Fruit fly (Drosophila melanogaster): ENCODE measurements around the gene CG17959.

- TF ChIP-seq Sp1 (GFP tag; optimal IDR thresholded peaks at IDR 0.05) = no peak
- no peak for TF ChIP-seq CG32264 (GFP tag; optimal IDR thresholded peaks at IDR 0.05)
- no peak for TF ChIP-seq dsf (GFP tag; optimal IDR thresholded peaks at IDR 0.05; ENCODE audit: borderline replicate concordance)
- no peak for TF ChIP-seq Hr83 (GFP tag; optimal IDR thresholded peaks at IDR 0.05; ENCODE audit: poor library complexity, severe bottlenecking)
- no peak for TF ChIP-seq Hr78 (GFP tag; optimal IDR thresholded peaks at IDR 0.05)
- no peak for TF ChIP-seq Abd-B (GFP tag; optimal IDR thresholded peaks at IDR 0.05)
- TF ChIP-seq Myc (optimal IDR thresholded peaks at IDR 0.05) = no peak
- TF ChIP-seq N (GFP tag; optimal IDR thresholded peaks at IDR 0.05) = no peak
- TF ChIP-seq tai (GFP tag; optimal IDR thresholded peaks at IDR 0.05) = no peak
- no peak for TF ChIP-seq GATAd (GFP tag; optimal IDR thresholded peaks at IDR 0.05)
- no peak for TF ChIP-seq lola (GFP tag; optimal IDR thresholded peaks at IDR 0.05)
- no peak for TF ChIP-seq ey (GFP tag; optimal IDR thresholded peaks at IDR 0.05)
- no peak for TF ChIP-seq rgr (GFP tag; optimal IDR thresholded peaks at IDR 0.05)
- no peak for TF ChIP-seq CG9705 (GFP tag; optimal IDR thresholded peaks at IDR 0.05)
Measured at dm6 chrX:2989332-2989731, 42.4 kb downstream of the CG17959 start.

Data from whole organism, wandering third instar larva.